Worm (Caenorhabditis elegans): ENCODE results near the gene fbxa-113.

ce11 chrV:20225312-20225711, 22.1 kb downstream of the fbxa-113 start:
- TF ChIP-seq zip-5 (tag; optimal IDR thresholded peaks at IDR 0.05) (no peak), elt-2 (tag; optimal IDR thresholded peaks at IDR 0.05) (no peak), hlh-30 (tag; optimal IDR thresholded peaks at IDR 0.05; ENCODE audit: insufficient read depth) (no peak), tbx-2 (tag; optimal IDR thresholded peaks at IDR 0.05) (no peak), pqm-1 (tag; optimal IDR thresholded peaks at IDR 0.05) (no peak)
